Worm (Caenorhabditis elegans) whole organism, L4/young adult: ENCODE results near the gene fipr-19.

Experiments
- W03F9.2 ChIP-seq: fragments of 150-350 bp; optimal IDR thresholded peaks from 2 replicates; lab custom pipeline; 2014; ENCODE audit warnings: missing biosample characterization, missing genetic modification characterization
- dao-5 ChIP-seq: sonication (generic microtip); optimal IDR thresholded peaks from 2 replicates; lab custom pipeline; 2016; ENCODE audit warnings: missing genotype, missing genetic modification characterization, moderate library complexity, missing compliant biosample characterization
- him-1 ChIP-seq: sonication (generic microtip); optimal IDR thresholded peaks from 2 replicates; lab custom pipeline; 2016; ENCODE audit warnings: missing genotype, missing genetic modification reagents, missing genetic modification characterization, missing compliant biosample characterization

DNA sequence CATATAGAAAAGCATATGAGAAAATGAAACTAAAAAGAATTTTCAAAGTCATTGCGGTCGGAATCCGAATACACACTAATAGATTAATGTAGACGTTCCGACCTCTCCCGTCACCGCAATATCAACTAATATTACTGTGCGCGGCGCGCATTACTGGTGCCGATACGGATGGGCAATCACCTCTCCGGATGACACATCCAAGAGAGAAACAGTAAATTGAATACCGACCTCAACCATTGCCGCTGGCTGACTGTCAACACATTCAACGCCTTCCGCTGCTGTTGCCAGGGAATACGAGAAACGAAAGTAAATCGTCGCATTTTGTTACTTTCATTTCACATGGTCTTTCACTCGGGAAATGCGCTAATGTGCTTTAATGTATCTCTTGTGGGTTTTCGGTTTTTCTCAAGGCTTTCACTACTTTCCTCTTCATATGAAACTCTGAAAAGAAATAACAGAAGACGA, 36.1 kb upstream of the fipr-19 start:
- no peak for TF ChIP-seq W03F9.2 (tag; lab: Kevin White, UChicago)
- no peak for TF ChIP-seq him-1 (tag; lab: Kevin White, UChicago)
- no peak for TF ChIP-seq dao-5 (tag; lab: Kevin White, UChicago)
